Worm (Caenorhabditis elegans) whole organism, L4 larva: Measurements from ENCODE around the gene K02D10.2.
A peak's percentile ranks its signal among the peaks of the same experiment; 100 is the strongest.

Experiments used
- T20F7.1 ChIP-seq: fragments of 200-800 bp; sonication (Bioruptor generic); optimal IDR thresholded peaks from 2 replicates; lab custom pipeline; 2018; ENCODE audit warnings: mild to moderate bottlenecking, missing genetic modification characterization, missing compliant biosample characterization
- ZK546.5 ChIP-seq, 2 experiments: sonication (generic microtip); optimal IDR thresholded peaks; 2 replicates each; lab custom pipeline; 2017; ENCODE audit warnings: missing biosample characterization in 2 of 2, missing genetic modification characterization in 2 of 2
- cey-2 ChIP-seq: sonication (generic microtip); optimal IDR thresholded peaks from 3 replicates; lab custom pipeline; 2017; ENCODE audit warnings: missing genetic modification characterization, mild to moderate bottlenecking, missing compliant biosample characterization, antibody characterized with exemption, borderline replicate concordance; ENCODE audit not compliant: insufficient read depth
- daf-12 ChIP-seq: fragments of 150-350 bp; optimal IDR thresholded peaks from 2 replicates; lab custom pipeline; 2014; ENCODE audit warnings: missing biosample characterization, missing genetic modification reagents, missing genetic modification characterization
- fos-1 ChIP-seq: fragments of 150-350 bp; optimal IDR thresholded peaks from 2 replicates; lab custom pipeline; 2014; ENCODE audit warnings: missing biosample characterization, missing genetic modification characterization
- hif-1 ChIP-seq, 2 experiments: sonication (generic microtip); optimal IDR thresholded peaks; 2 replicates each; lab custom pipeline; 2016 to 2017; ENCODE audit warnings: missing compliant biosample characterization in 2 of 2, missing genetic modification characterization in 2 of 2, missing genetic modification reagents in 2 of 2, missing genotype in 2 of 2, mild to moderate bottlenecking in 1 of 2
- hlh-11 ChIP-seq: fragments of 200-800 bp; sonication (Bioruptor generic); optimal IDR thresholded peaks from 2 replicates; lab custom pipeline; 2018; ENCODE audit warnings: mild to moderate bottlenecking, missing genetic modification characterization, missing compliant biosample characterization
- nhr-41 ChIP-seq: fragments of 200-800 bp; sonication (Bioruptor generic); IDR thresholded peaks from 2 replicates; pipeline ENCODE4 v1.3.6; 2022; ENCODE audit warnings: missing genetic modification reagents, missing genetic modification characterization, missing compliant biosample characterization
- pqm-1 ChIP-seq: sonication (generic microtip); optimal IDR thresholded peaks from 2 replicates; lab custom pipeline; 2017; ENCODE audit warnings: missing biosample characterization, missing genetic modification characterization
- snpc-4 ChIP-seq: fragments of 150-350 bp; optimal IDR thresholded peaks from 2 replicates; lab custom pipeline; 2014; ENCODE audit warnings: missing biosample characterization, missing genetic modification characterization
- unc-62 ChIP-seq, 3 experiments: fragments of 150-350 bp in 1 of 3; sonication (generic microtip); optimal IDR thresholded peaks in 2 of 3; peaks in 1 of 3; 1 replicate in 1 of 3; 2 replicates in 2 of 3; lab custom pipeline; 2014 to 2017; ENCODE audit warnings: missing biosample characterization in 3 of 3, missing genetic modification characterization in 3 of 3, missing genetic modification reagents in 3 of 3, missing genotype in 1 of 3
- zip-2 ChIP-seq: fragments of 150-350 bp; optimal IDR thresholded peaks from 2 replicates; lab custom pipeline; 2014; ENCODE audit warnings: missing biosample characterization, missing genetic modification characterization

DNA sequence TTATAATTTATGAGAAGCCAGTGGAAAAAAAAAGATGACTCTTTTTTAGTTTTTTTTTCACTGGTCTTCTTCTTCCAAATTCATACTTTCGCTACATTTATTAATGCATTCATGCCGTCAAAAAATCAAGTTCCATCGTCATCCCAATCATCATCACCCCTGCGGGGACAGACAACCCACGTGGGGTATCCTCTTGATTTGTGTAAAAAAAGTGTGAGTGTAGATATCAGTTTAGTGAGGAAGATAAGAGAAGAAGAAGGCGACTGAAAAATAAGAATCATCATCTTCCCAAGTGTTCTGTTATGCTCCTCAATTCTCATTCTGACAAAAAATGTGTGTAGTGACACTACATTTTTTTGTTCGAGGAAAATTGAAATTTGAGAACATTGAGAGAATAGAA, 39.1 kb downstream of the K02D10.2 start:
- TF ChIP-seq fos-1 (tag; lab: Kevin White, UChicago) (no peak), nhr-41 (GFP tag; lab: Robert Waterston, UW) (no peak), pqm-1 (tag; lab: Kevin White, UChicago) (no peak), ZK546.5 (tag; optimal IDR thresholded peaks at IDR 0.05; lab: Kevin White, UChicago) (no peak), snpc-4 (no peak), T20F7.1 (GFP tag; lab: Kevin White, UChicago) (no peak), daf-12 (tag; lab: Kevin White, UChicago) (no peak), zip-2 (tag; lab: Kevin White, UChicago) (no peak), cey-2 (tag; lab: Kevin White, UChicago) (peak; percentile 37), hlh-11 (tag; lab: Kevin White, UChicago) (peak; percentile 62), hif-1 (tag; optimal IDR thresholded peaks at IDR 0.05; lab: Kevin White, UChicago) (no peak), unc-62 (GFP tag; optimal IDR thresholded peaks at IDR 0.05 in 1 of 2; lab: Kevin White, UChicago) (peak in 1 of 2 experiments; percentile 94), unc-62 (tag; optimal IDR thresholded peaks at IDR 0.05; lab: Kevin White, UChicago) (no peak)
